Worm (Caenorhabditis elegans): Measurements from ENCODE around the gene C44C11.6.

DNA sequence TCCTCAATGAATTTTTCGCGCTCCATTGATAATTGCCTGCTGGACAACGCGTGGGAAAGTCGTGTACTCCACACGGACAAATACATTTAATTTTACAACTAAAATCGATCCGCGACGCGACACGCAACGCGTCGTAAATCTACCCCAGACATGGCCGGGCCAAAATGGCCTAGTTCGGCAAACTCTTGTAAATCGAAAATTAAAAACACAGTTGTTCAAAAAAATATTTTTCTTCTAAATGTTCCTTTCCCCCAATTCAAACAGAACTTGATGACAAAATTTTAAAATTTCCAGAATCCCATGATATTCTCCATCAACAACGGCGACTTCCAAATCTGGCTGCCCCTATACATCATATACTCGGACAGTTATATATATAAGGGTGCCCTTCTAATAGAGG, 15.6 kb upstream of the C44C11.6 start, which contains the start of gene sre-55:
- no peak for TF ChIP-seq nhr-237 (tag; optimal IDR thresholded peaks at IDR 0.05)
- no peak for TF ChIP-seq fkh-10 (GFP tag; optimal IDR thresholded peaks at IDR 0.05)
- TF ChIP-seq ztf-11 (tag; optimal IDR thresholded peaks at IDR 0.05): no peak
- TF ChIP-seq ama-1 (optimal IDR thresholded peaks at IDR 0.05): no peak
- no peak for TF ChIP-seq nhr-28 (tag; optimal IDR thresholded peaks at IDR 0.05)
- no peak for TF ChIP-seq unc-39 (tag; optimal IDR thresholded peaks at IDR 0.05)
- TF ChIP-seq zag-1 (tag; optimal IDR thresholded peaks at IDR 0.05): no peak
- no peak for TF ChIP-seq mdl-1 (tag; optimal IDR thresholded peaks at IDR 0.05)
- no peak for TF ChIP-seq unc-62 (GFP tag; optimal IDR thresholded peaks at IDR 0.05)
- TF ChIP-seq pha-4 (tag; optimal IDR thresholded peaks at IDR 0.05): no peak
- TF ChIP-seq pqm-1 (tag; optimal IDR thresholded peaks at IDR 0.05): no peak
